Worm (Caenorhabditis elegans): ENCODE data around the gene unc-53.

Gene unc-53

ce11 chrII:11128989-11129388 lies 39.7 kb upstream of the unc-53 start, which contains the start of gene F40F8.3:
Gene F40F8.3, plus strand, starts transcription at chrII:11129289.
- TF ChIP-seq nhr-10 (tag; optimal IDR thresholded peaks at IDR 0.05) (no peak), snpc-1.2 (GFP tag; IDR thresholded peaks at IDR 0.05) (no peak), mdt-29 (GFP tag; IDR thresholded peaks at IDR 0.05) (no peak)

- no peak for TF ChIP-seq T20F7.1 (GFP tag; optimal IDR thresholded peaks at IDR 0.05)
- no peak for TF ChIP-seq F26F4.8 (GFP tag; conservative IDR thresholded peaks at IDR 0.05)
- no peak for TF ChIP-seq ama-1 (optimal IDR thresholded peaks at IDR 0.05)
- TF ChIP-seq lin-15B (tag; optimal IDR thresholded peaks at IDR 0.05) = no peak
- no peak for TF ChIP-seq Y48G9A.11 (GFP tag; IDR thresholded peaks at IDR 0.05)
- no peak for TF ChIP-seq jun-1 (tag; optimal IDR thresholded peaks at IDR 0.05)
- no peak for TF ChIP-seq dmd-8 (GFP tag; IDR thresholded peaks at IDR 0.05)
- TF ChIP-seq Y5F2A.4 (GFP tag; optimal IDR thresholded peaks at IDR 0.05) = no peak
- no peak for TF ChIP-seq ceh-62 (tag; optimal IDR thresholded peaks at IDR 0.05)
- no peak for TF ChIP-seq zip-2 (tag; optimal IDR thresholded peaks at IDR 0.05)
- no peak for TF ChIP-seq mdt-29 (GFP tag; IDR thresholded peaks at IDR 0.05)
- TF ChIP-seq T26A8.4 (GFP tag; IDR thresholded peaks at IDR 0.05) = no peak
- TF ChIP-seq D1046.2 (GFP tag; IDR thresholded peaks at IDR 0.05) = no peak
- TF ChIP-seq ceh-44 (GFP tag; IDR thresholded peaks at IDR 0.05) = no peak
- TF ChIP-seq Y105C5A.15 (GFP tag; IDR thresholded peaks at IDR 0.05) = no peak
- no peak for TF ChIP-seq php-3 (GFP tag; IDR thresholded peaks at IDR 0.05)
- TF ChIP-seq nhr-42 (GFP tag; IDR thresholded peaks at IDR 0.05) = no peak
- no peak for TF ChIP-seq mxl-2 (GFP tag; conservative IDR thresholded peaks at IDR 0.05)
- TF ChIP-seq Y75B8A.6 (GFP tag; IDR thresholded peaks at IDR 0.05) = no peak
Observed at ce11 chrII:11127364-11127763, 38.1 kb upstream of the unc-53 start, which contains the start of gene F40F8.1. Gene F40F8.1, plus strand, starts transcription at chrII:11127664.

- peak; percentile 50 for TF ChIP-seq nhr-77 (tag; optimal IDR thresholded peaks at IDR 0.05)
- peak; percentile 45 for TF ChIP-seq unc-130 (GFP tag; optimal IDR thresholded peaks at IDR 0.05)
- TF ChIP-seq nhr-11 (tag; optimal IDR thresholded peaks at IDR 0.05) = peak; percentile 45
- TF ChIP-seq fkh-10 (GFP tag; optimal IDR thresholded peaks at IDR 0.05) = peak; percentile 40
- no peak for TF ChIP-seq Y75B8A.6 (GFP tag; IDR thresholded peaks at IDR 0.05)
- no peak for TF ChIP-seq ceh-44 (GFP tag; IDR thresholded peaks at IDR 0.05)
- TF ChIP-seq ZK337.2 (GFP tag; IDR thresholded peaks at IDR 0.05) = no peak
- peak; percentile 70 for TF ChIP-seq lin-38 (GFP tag; IDR thresholded peaks at IDR 0.05)
- peak; percentile 23 for TF ChIP-seq aha-1 (tag)
- no peak for TF ChIP-seq daf-16 (GFP tag; optimal IDR thresholded peaks at IDR 0.05)
- peak; percentile 32 for TF ChIP-seq daf-16 (tag; optimal IDR thresholded peaks at IDR 0.05)
- TF ChIP-seq vab-7 (GFP tag; IDR thresholded peaks at IDR 0.05) = no peak
- no peak for TF ChIP-seq daf-19 (GFP tag; conservative IDR thresholded peaks at IDR 0.05)
- TF ChIP-seq ama-1 (optimal IDR thresholded peaks at IDR 0.05) = peak; percentile 32
- peak; percentile 23 for TF ChIP-seq nhr-6 (tag; optimal IDR thresholded peaks at IDR 0.05)
- 0 out of 2 replicates have a peak, but pooled peaks have one; percentile 38 for TF ChIP-seq arid-1 (GFP tag; conservative IDR thresholded peaks at IDR 0.05)
- TF ChIP-seq mes-2 (tag; optimal IDR thresholded peaks at IDR 0.05; ENCODE audit: poor library complexity, severe bottlenecking) = peak; percentile 84
- peak; percentile 5 for TF ChIP-seq nhr-28 (tag; optimal IDR thresholded peaks at IDR 0.05)
- TF ChIP-seq dve-1 (tag; optimal IDR thresholded peaks at IDR 0.05; ENCODE audit: insufficient read depth) = peak; percentile 49
- peak; percentile 58 for TF ChIP-seq hlh-30 (tag; optimal IDR thresholded peaks at IDR 0.05; ENCODE audit: insufficient read depth)
- TF ChIP-seq hif-1 (tag; optimal IDR thresholded peaks at IDR 0.05) = peak in 1 of 2 experiments; percentile 64
- TF ChIP-seq dpl-1 (GFP tag; optimal IDR thresholded peaks at IDR 0.05) = peak; percentile 63
- TF ChIP-seq rbr-2 (tag; optimal IDR thresholded peaks at IDR 0.05) = peak; percentile 43
- no peak for TF ChIP-seq daf-12 (tag; optimal IDR thresholded peaks at IDR 0.05)
- TF ChIP-seq daf-8 (GFP tag; IDR thresholded peaks at IDR 0.05) = no peak
- TF ChIP-seq mep-1 (tag; optimal IDR thresholded peaks at IDR 0.05) = peak; percentile 71
- TF ChIP-seq dmd-6 (GFP tag; IDR thresholded peaks at IDR 0.05) = peak; percentile 25; the same call in 1 of the 2 replicates
- no peak for TF ChIP-seq Y48G9A.11 (GFP tag; IDR thresholded peaks at IDR 0.05)
- peak; percentile 49 to 98 for TF ChIP-seq lsy-2 (tag; optimal IDR thresholded peaks at IDR 0.05)
- peak; percentile 60; the same call in 1 of the 2 replicates for TF ChIP-seq hmg-1.1 (GFP tag; IDR thresholded peaks at IDR 0.05)
- no peak for TF ChIP-seq aly-2 (tag; optimal IDR thresholded peaks at IDR 0.05)
Observed at ce11 chrII:11126312-11127000, 37.2 kb upstream of the unc-53 start, which contains the start of the genes rps-9 and lsm-1. Gene rps-9, minus strand, starts transcription at chrII:11126362. Gene lsm-1, plus strand, starts transcription at chrII:11126950.
